Worm (Caenorhabditis elegans) whole organism, L1 larva: Measurements from ENCODE around the gene lact-2.

ENCODE experiments used
- aha-1 ChIP-seq: fragments of 150-350 bp; optimal IDR thresholded peaks from 2 replicates; lab custom pipeline; 2014; ENCODE audit warnings: missing biosample characterization, missing genetic modification characterization
- aly-2 ChIP-seq: fragments of 150-350 bp; optimal IDR thresholded peaks from 2 replicates; lab custom pipeline; 2014; ENCODE audit warnings: missing biosample characterization, missing genetic modification characterization
- ama-1 ChIP-seq: fragments of 150-350 bp; optimal IDR thresholded peaks from 2 replicates; lab custom pipeline; 2014
- elt-2 ChIP-seq: sonication (generic microtip); optimal IDR thresholded peaks from 2 replicates; lab custom pipeline; 2016; ENCODE audit warnings: missing genetic modification characterization, mild to moderate bottlenecking, inconsistent platforms, missing compliant biosample characterization, missing genetic modification reagents
- nhr-77 ChIP-seq: fragments of 150-350 bp; optimal IDR thresholded peaks from 2 replicates; lab custom pipeline; 2014; ENCODE audit warnings: missing biosample characterization, missing genetic modification characterization
- skn-1 ChIP-seq: fragments of 150-350 bp; optimal IDR thresholded peaks from 2 replicates; lab custom pipeline; 2014; ENCODE audit warnings: missing biosample characterization, missing genetic modification characterization
- ztf-11 ChIP-seq, 2 experiments: sonication (generic microtip); optimal IDR thresholded peaks; 2 replicates each; lab custom pipeline; 2016 to 2017; ENCODE audit warnings: missing genetic modification characterization in 2 of 2, missing biosample characterization in 1 of 2, missing compliant biosample characterization in 1 of 2

DNA sequence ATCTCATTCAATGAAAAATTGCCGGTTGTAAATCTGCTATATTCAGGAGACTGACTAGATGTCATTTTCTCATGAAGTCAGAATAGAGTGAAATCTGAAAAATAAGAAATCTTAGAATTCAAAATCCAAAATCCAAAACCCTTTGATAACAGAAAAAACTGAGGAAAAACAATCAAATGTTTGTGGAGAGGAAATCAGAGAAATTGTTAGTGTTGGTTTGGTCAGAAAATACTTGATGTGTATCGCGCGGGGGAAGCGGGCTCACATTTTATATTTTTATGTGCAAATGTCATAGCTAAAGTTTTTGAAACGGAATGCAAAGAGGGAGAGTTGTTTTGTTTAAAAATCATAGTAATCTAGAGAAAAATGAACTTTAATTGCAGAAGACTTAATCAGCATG, 37.1 kb downstream of the lact-2 start, which contains the start of gene F27E5.5:
- TF ChIP-seq nhr-77 (tag; lab: Kevin White, UChicago) (no peak), ztf-11 (tag; optimal IDR thresholded peaks at IDR 0.05; lab: Kevin White, UChicago) (no peak), aly-2 (no peak), elt-2 (no peak), aha-1 (no peak), skn-1 (tag; lab: Kevin White, UChicago) (no peak), ama-1 (lab: Kevin White, UChicago) (no peak)
